Worm (Caenorhabditis elegans): ENCODE measurements around the gene sph-1.
A peak's percentile ranks its signal among the peaks of the same experiment; 100 is the strongest.

Gene sph-1

DNA sequence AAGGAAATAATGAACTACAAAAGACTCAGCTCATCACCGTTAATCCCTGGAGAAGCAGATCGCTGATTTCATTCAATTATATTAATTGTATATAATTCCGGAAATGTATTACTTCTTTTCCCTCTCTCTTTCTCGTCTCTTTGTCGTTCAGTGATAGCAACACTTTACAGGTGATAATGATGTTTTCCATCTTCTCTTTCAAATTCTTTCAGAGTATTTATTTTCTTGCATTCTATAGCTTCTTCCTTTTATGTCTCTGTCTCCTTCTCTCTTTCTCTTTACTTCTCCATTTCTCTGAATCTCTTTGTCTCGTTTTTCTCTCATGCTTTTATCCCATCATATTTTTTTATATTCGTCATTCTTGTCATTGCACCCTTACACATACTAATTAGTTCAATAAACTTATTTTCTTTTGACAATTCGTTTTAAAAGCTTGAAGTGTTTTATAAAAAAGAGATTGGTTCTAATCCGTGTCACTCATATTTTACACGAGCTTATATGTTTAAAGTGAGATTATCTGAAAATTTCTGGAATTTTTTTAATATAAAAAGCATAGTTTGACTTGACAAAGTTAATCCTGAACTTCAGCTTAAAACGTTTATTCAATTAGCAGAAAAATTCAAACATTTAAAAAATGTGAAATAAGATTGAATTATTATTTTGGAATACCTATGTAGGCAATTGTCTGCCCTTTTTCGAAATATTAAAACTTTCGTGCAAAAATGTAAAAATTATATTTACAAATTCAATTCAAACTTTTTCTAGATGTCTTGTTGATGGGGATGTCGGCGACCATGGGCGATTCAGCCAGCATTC is 9.6 kb upstream of the sph-1 start, which contains the start of gene pmk-2:
Gene pmk-2 (plus strand): TSS at position 766 of the 816 bp plus-strand sequence.
- no peak for TF ChIP-seq fkh-6 (tag; optimal IDR thresholded peaks at IDR 0.05)
- TF ChIP-seq sox-4 (tag; optimal IDR thresholded peaks at IDR 0.05): no peak
- TF ChIP-seq nfya-1 (tag; optimal IDR thresholded peaks at IDR 0.05): no peak
- TF ChIP-seq ceh-14 (tag; optimal IDR thresholded peaks at IDR 0.05): peak; percentile 6
- TF ChIP-seq ceh-34 (tag; optimal IDR thresholded peaks at IDR 0.05): no peak
- TF ChIP-seq sdc-2 (tag; optimal IDR thresholded peaks at IDR 0.05): no peak
- TF ChIP-seq unc-42 (tag; optimal IDR thresholded peaks at IDR 0.05): peak; percentile 49
- no peak for TF ChIP-seq F13H6.1 (tag; optimal IDR thresholded peaks at IDR 0.05)
- TF ChIP-seq C38D4.7 (GFP tag; optimal IDR thresholded peaks at IDR 0.05): no peak
- TF ChIP-seq elt-2 (tag; optimal IDR thresholded peaks at IDR 0.05): no peak
- TF ChIP-seq madf-2 (tag; optimal IDR thresholded peaks at IDR 0.05): no peak
- TF ChIP-seq hlh-30 (tag; optimal IDR thresholded peaks at IDR 0.05; ENCODE audit: insufficient read depth): no peak
- TF ChIP-seq lim-6 (tag; optimal IDR thresholded peaks at IDR 0.05): no peak

DNA sequence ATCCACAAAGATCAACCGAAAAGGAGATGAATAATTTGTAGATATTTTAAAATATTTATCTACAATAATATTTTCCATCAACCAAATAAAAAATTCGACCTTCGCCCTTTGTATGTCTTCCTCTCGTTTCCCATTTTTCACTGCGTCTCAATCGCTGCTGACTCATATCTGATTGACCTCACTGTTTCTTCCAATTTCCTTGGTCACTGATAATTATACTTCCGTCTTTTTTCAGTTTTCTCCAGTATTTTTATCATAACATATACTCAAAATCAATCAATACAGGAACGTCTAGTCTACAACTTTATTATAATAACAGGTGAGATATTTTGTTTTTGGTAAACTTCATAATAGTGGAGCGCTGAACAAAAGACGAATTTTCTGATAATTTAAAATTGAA is 5.6 kb upstream of the sph-1 start, which contains the start of gene pmk-3:
Gene pmk-3 (plus strand): TSS at position 236 of the 400 bp plus-strand sequence.
- TF ChIP-seq pqm-1 (tag; optimal IDR thresholded peaks at IDR 0.05): no peak
- no peak for TF ChIP-seq ahr-1 (tag; optimal IDR thresholded peaks at IDR 0.05)
- no peak for TF ChIP-seq pag-3 (tag; optimal IDR thresholded peaks at IDR 0.05; ENCODE audit: borderline replicate concordance)
- no peak for TF ChIP-seq rnt-1 (tag; optimal IDR thresholded peaks at IDR 0.05)
- TF ChIP-seq ztf-16 (tag; optimal IDR thresholded peaks at IDR 0.05): no peak
- TF ChIP-seq ceh-31 (tag; optimal IDR thresholded peaks at IDR 0.05): no peak
- TF ChIP-seq ceh-34 (tag; optimal IDR thresholded peaks at IDR 0.05): no peak
- no peak for TF ChIP-seq ceh-14 (tag; optimal IDR thresholded peaks at IDR 0.05)
- no peak for TF ChIP-seq hlh-13 (GFP tag; optimal IDR thresholded peaks at IDR 0.05)
- TF ChIP-seq ceh-6 (GFP tag; optimal IDR thresholded peaks at IDR 0.05): no peak
- TF ChIP-seq ama-1 (optimal IDR thresholded peaks at IDR 0.05): no peak
- no peak for TF ChIP-seq hlh-15 (tag; optimal IDR thresholded peaks at IDR 0.05)
- TF ChIP-seq K02D7.2 (tag; optimal IDR thresholded peaks at IDR 0.05): no peak

DNA sequence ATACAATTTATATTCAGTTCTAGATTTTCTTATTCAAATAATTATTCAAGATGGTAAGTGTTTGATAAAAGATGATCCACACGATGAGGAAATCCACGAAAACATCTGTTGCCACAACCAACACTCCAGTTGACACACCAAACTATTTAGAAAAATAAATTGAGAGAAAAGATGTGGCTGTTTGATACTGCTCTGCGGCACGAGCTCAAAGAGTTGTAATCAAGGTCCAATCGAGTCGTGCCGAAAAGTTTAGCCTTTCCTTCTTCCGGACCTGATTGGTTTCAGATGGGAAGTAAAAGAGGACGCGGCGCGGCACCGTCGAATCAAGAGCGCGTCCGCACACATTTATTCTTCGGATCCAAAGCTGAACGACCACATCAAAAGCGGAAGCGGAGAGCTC is 3.2 kb upstream of the sph-1 start:
- TF ChIP-seq K09A11.1 (tag; optimal IDR thresholded peaks at IDR 0.05; ENCODE audit: insufficient read depth) (no peak), dve-1 (tag; optimal IDR thresholded peaks at IDR 0.05) (no peak), hlh-15 (tag; optimal IDR thresholded peaks at IDR 0.05) (no peak), pros-1 (tag; optimal IDR thresholded peaks at IDR 0.05) (no peak), fkh-6 (tag; optimal IDR thresholded peaks at IDR 0.05) (no peak), odd-2 (tag; optimal IDR thresholded peaks at IDR 0.05) (no peak), pat-9 (tag; optimal IDR thresholded peaks at IDR 0.05) (no peak), pax-1 (tag; optimal IDR thresholded peaks at IDR 0.05) (no peak), ceh-2 (tag; optimal IDR thresholded peaks at IDR 0.05) (no peak), nhr-232 (tag; optimal IDR thresholded peaks at IDR 0.05) (no peak), ceh-31 (tag; optimal IDR thresholded peaks at IDR 0.05) (no peak), ceh-34 (tag; optimal IDR thresholded peaks at IDR 0.05) (no peak), ahr-1 (tag; optimal IDR thresholded peaks at IDR 0.05) (no peak), T23F11.4 (GFP tag; optimal IDR thresholded peaks at IDR 0.05) (no peak), pha-4 (tag; optimal IDR thresholded peaks at IDR 0.05) (no peak)

DNA sequence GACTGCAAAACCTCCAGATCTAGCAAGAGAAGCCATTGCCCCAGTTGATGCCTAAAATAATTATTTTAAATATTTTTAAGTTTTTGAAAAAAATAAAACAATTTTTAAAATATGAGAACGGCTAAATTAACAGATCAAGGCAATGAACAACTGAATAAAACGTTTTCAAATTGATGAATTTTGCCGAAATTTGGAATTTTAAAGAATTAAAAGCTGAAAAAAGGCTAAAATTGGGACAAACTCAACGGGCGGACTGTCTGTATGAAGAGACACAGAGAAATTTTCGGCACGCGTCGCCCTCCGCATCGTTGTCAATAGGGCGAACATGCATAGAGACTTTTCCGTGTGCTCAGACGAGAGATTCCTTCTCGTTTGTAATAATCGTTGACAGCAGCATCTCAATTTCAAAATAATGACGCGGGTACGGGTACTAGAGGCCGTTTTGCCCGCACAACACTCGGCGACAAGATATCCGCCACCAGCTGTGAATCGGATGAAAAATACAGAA is 2.7 kb upstream of the sph-1 start, which contains the start of the genes isp-1 and islo-1:
Gene isp-1 (minus strand): TSS at position 51 of the 508 bp plus-strand sequence.
Gene islo-1 (plus strand): TSS at position 385 of the 508 bp plus-strand sequence.
- TF ChIP-seq lin-11 (tag; optimal IDR thresholded peaks at IDR 0.05) (no peak), syd-9 (tag; optimal IDR thresholded peaks at IDR 0.05) (no peak), unc-42 (tag; optimal IDR thresholded peaks at IDR 0.05) (peak; percentile 4), ceh-45 (GFP tag; IDR thresholded peaks at IDR 0.05) (no peak), pag-3 (tag; optimal IDR thresholded peaks at IDR 0.05; ENCODE audit: borderline replicate concordance) (no peak), fax-1 (tag; optimal IDR thresholded peaks at IDR 0.05) (no peak), fkh-6 (tag; optimal IDR thresholded peaks at IDR 0.05) (no peak), lim-6 (tag; optimal IDR thresholded peaks at IDR 0.05) (no peak), pax-1 (tag; optimal IDR thresholded peaks at IDR 0.05) (no peak), mec-3 (tag; optimal IDR thresholded peaks at IDR 0.05; ENCODE audit: borderline replicate concordance) (no peak), elt-2 (tag; optimal IDR thresholded peaks at IDR 0.05) (peak; percentile 36), ref-2 (tag; optimal IDR thresholded peaks at IDR 0.05) (peak; percentile 56), ttx-3 (tag; optimal IDR thresholded peaks at IDR 0.05) (no peak), nhr-11 (tag; optimal IDR thresholded peaks at IDR 0.05) (no peak), ceh-9 (tag; optimal IDR thresholded peaks at IDR 0.05) (no peak), nfya-1 (tag; optimal IDR thresholded peaks at IDR 0.05) (peak; percentile 60), C38D4.7 (GFP tag; optimal IDR thresholded peaks at IDR 0.05) (no peak), ceh-34 (tag; optimal IDR thresholded peaks at IDR 0.05) (peak; percentile 34), sdc-2 (tag; optimal IDR thresholded peaks at IDR 0.05) (no peak), ama-1 (optimal IDR thresholded peaks at IDR 0.05) (no peak)
